Fruit fly (Drosophila melanogaster) whole organism, embryonic: Measurements from ENCODE around the gene Tim17a2.
A peak's percentile ranks its signal among the peaks of the same experiment; 100 is the strongest.

ENCODE experiments used
- Blimp-1 ChIP-seq: fragments of 200-800 bp; sonication (Bioruptor generic); optimal IDR thresholded peaks from 3 replicates; lab custom pipeline; 2018; ENCODE audit warnings: missing biosample characterization, missing genetic modification characterization, mild to moderate bottlenecking, moderate library complexity, missing genetic modification reagents
- CG10462 ChIP-seq: fragments of 200-800 bp; sonication (Bioruptor generic); optimal IDR thresholded peaks from 2 replicates; lab custom pipeline; 2016; ENCODE audit warnings: missing biosample characterization, missing genetic modification characterization
- CG10543 ChIP-seq: fragments of 200-800 bp; sonication (Bioruptor generic); optimal IDR thresholded peaks from 3 replicates; lab custom pipeline; 2017; ENCODE audit warnings: missing biosample characterization, mild to moderate bottlenecking, missing genetic modification characterization, moderate library complexity
- CG10654 ChIP-seq: fragments of 200-800 bp; sonication (Bioruptor generic); optimal IDR thresholded peaks from 2 replicates; lab custom pipeline; 2016; ENCODE audit warnings: missing biosample characterization, missing genetic modification characterization
- CG10979 ChIP-seq: fragments of 200-800 bp; sonication (Bioruptor generic); optimal IDR thresholded peaks from 2 replicates; lab custom pipeline; 2018; ENCODE audit warnings: missing biosample characterization, mild to moderate bottlenecking, missing genetic modification characterization, moderate library complexity
- CG11560 ChIP-seq: fragments of 200-800 bp; sonication (Bioruptor generic); IDR thresholded peaks from 3 replicates; pipeline ENCODE4 v1.3.6; 2022; ENCODE audit warnings: missing biosample characterization, missing genetic modification characterization
- CG12155 ChIP-seq: fragments of 200-800 bp; sonication (Bioruptor generic); optimal IDR thresholded peaks from 3 replicates; lab custom pipeline; 2016; ENCODE audit warnings: missing biosample characterization, missing genetic modification characterization
- CG12942 ChIP-seq: fragments of 200-800 bp; sonication (Bioruptor generic); optimal IDR thresholded peaks from 3 replicates; lab custom pipeline; 2016; ENCODE audit warnings: missing biosample characterization, missing genetic modification characterization
- CG1602 ChIP-seq: fragments of 200-800 bp; sonication (Bioruptor generic); optimal IDR thresholded peaks from 3 replicates; lab custom pipeline; 2016; ENCODE audit warnings: missing biosample characterization, missing genetic modification characterization
- CG18011 ChIP-seq: fragments of 200-800 bp; sonication (Bioruptor generic); optimal IDR thresholded peaks from 2 replicates; lab custom pipeline; 2017; ENCODE audit warnings: missing biosample characterization, missing genetic modification characterization, mild to moderate bottlenecking, moderate library complexity, missing genotype
- CG18764 ChIP-seq: fragments of 200-800 bp; sonication (Bioruptor generic); optimal IDR thresholded peaks from 3 replicates; lab custom pipeline; 2016; ENCODE audit warnings: missing biosample characterization, missing genetic modification characterization
- CG2129 ChIP-seq: fragments of 200-800 bp; sonication (Bioruptor generic); IDR thresholded peaks from 2 replicates; pipeline ENCODE4 v1.3.6; 2022; ENCODE audit warnings: missing biosample characterization, missing genetic modification characterization; ENCODE audit not compliant: partially characterized antibody
- CG32532 ChIP-seq: fragments of 200-800 bp; sonication (Bioruptor generic); IDR thresholded peaks from 2 replicates; pipeline ENCODE4 v1.3.6; 2022; ENCODE audit warnings: missing biosample characterization, missing genetic modification characterization
- CG32772 ChIP-seq: fragments of 200-800 bp; sonication (Bioruptor generic); IDR thresholded peaks from 2 replicates; pipeline ENCODE4 v1.3.6; 2022; ENCODE audit warnings: missing biosample characterization, missing genetic modification characterization
- CG3847 ChIP-seq: fragments of 200-800 bp; sonication (Bioruptor generic); IDR thresholded peaks from 2 replicates; pipeline ENCODE4 v1.3.6; 2022; ENCODE audit warnings: missing biosample characterization, missing genetic modification characterization
- CG4617 ChIP-seq: fragments of 200-800 bp; sonication (Bioruptor generic); optimal IDR thresholded peaks from 3 replicates; lab custom pipeline; 2016; ENCODE audit warnings: missing biosample characterization, missing genetic modification characterization, borderline replicate concordance
- CG5245 ChIP-seq: fragments of 200-800 bp; sonication (Bioruptor generic); optimal IDR thresholded peaks from 3 replicates; lab custom pipeline; 2016; ENCODE audit warnings: missing biosample characterization, missing genetic modification characterization
- CG5953 ChIP-seq: fragments of 200-800 bp; sonication (Bioruptor generic); IDR thresholded peaks from 2 replicates; pipeline ENCODE4 v1.3.6; 2022; ENCODE audit warnings: missing biosample characterization, missing genetic modification characterization
- CG6272 ChIP-seq: fragments of 200-800 bp; sonication (Bioruptor generic); IDR thresholded peaks from 2 replicates; pipeline ENCODE4 v1.3.6; 2022; ENCODE audit warnings: missing biosample characterization, missing genetic modification characterization
- CG6791 ChIP-seq: fragments of 200-800 bp; sonication (Bioruptor generic); IDR thresholded peaks from 3 replicates; pipeline ENCODE4 v1.3.6; 2022; ENCODE audit warnings: missing biosample characterization, missing genetic modification characterization; ENCODE audit not compliant: partially characterized antibody
- CG7271 ChIP-seq: fragments of 200-800 bp; sonication (Bioruptor generic); optimal IDR thresholded peaks from 2 replicates; lab custom pipeline; 2018; ENCODE audit warnings: missing biosample characterization, mild to moderate bottlenecking, missing genetic modification characterization, moderate library complexity
- CG8478 ChIP-seq: fragments of >200 bp; optimal IDR thresholded peaks from 2 replicates; lab custom pipeline; 2018
- Chrac-16 ChIP-seq: fragments of 200-800 bp; sonication (Bioruptor generic); optimal IDR thresholded peaks from 3 replicates; lab custom pipeline; 2016; ENCODE audit warnings: missing biosample characterization, missing genetic modification characterization
- CoRest ChIP-seq: fragments of 200-800 bp; sonication (Bioruptor generic); optimal IDR thresholded peaks from 3 replicates; lab custom pipeline; 2018; ENCODE audit warnings: missing biosample characterization, mild to moderate bottlenecking, missing genetic modification characterization, moderate library complexity
- Dfd ChIP-seq, 2 experiments: fragments of >200 bp; optimal IDR thresholded peaks; 2 replicates each; lab custom pipeline; 2017; ENCODE audit warnings: missing biosample characterization in 2 of 2, missing genetic modification characterization in 2 of 2
- Eip74EF ChIP-seq, 2 experiments: fragments of 200-800 bp in 1 of 2; fragments of >200 bp in 1 of 2; sonication (Bioruptor generic) in 1 of 2; optimal IDR thresholded peaks; 2 replicates each; lab custom pipeline; 2017 to 2019; ENCODE audit warnings: missing biosample characterization in 2 of 2, missing genetic modification characterization in 2 of 2, mild to moderate bottlenecking in 1 of 2, moderate library complexity in 1 of 2
- Gsc ChIP-seq: fragments of 200-800 bp; sonication (Bioruptor generic); IDR thresholded peaks from 2 replicates; pipeline ENCODE4 v1.3.6; 2022; ENCODE audit warnings: missing biosample characterization, missing genetic modification characterization
- MTF-1 ChIP-seq: fragments of 200-800 bp; sonication (Bioruptor generic); optimal IDR thresholded peaks from 2 replicates; lab custom pipeline; 2018; ENCODE audit warnings: missing biosample characterization, mild to moderate bottlenecking, missing genetic modification characterization, borderline replicate concordance
- Max ChIP-seq: fragments of 200-800 bp; sonication (Bioruptor generic); optimal IDR thresholded peaks from 2 replicates; lab custom pipeline; 2016; ENCODE audit warnings: missing biosample characterization, mild to moderate bottlenecking, missing genetic modification characterization
- NC2α ChIP-seq: fragments of 200-800 bp; sonication (Bioruptor generic); optimal IDR thresholded peaks from 2 replicates; lab custom pipeline; 2016; ENCODE audit warnings: missing biosample characterization, missing genetic modification characterization
- Oli ChIP-seq: fragments of 200-800 bp; sonication (Bioruptor generic); optimal IDR thresholded peaks from 2 replicates; lab custom pipeline; 2018; ENCODE audit warnings: missing biosample characterization, mild to moderate bottlenecking, missing genetic modification characterization, moderate library complexity
- Sry-δ ChIP-seq: fragments of 200-800 bp; sonication (Bioruptor generic); optimal IDR thresholded peaks from 2 replicates; lab custom pipeline; 2016; ENCODE audit warnings: missing biosample characterization, missing genetic modification characterization
- Usf ChIP-seq: fragments of 200-800 bp; sonication (Bioruptor generic); optimal IDR thresholded peaks from 2 replicates; lab custom pipeline; 2017; ENCODE audit warnings: missing genotype, missing biosample characterization, missing genetic modification characterization
- cad ChIP-seq: fragments of >200 bp; optimal IDR thresholded peaks from 2 replicates; lab custom pipeline; 2017; ENCODE audit warnings: missing biosample characterization, missing genetic modification characterization
- corto ChIP-seq: fragments of 200-800 bp; sonication (Bioruptor generic); optimal IDR thresholded peaks from 2 replicates; lab custom pipeline; 2016; ENCODE audit warnings: missing biosample characterization, mild to moderate bottlenecking, missing genetic modification characterization, moderate library complexity
- crol ChIP-seq: fragments of 200-800 bp; sonication (Bioruptor generic); IDR thresholded peaks from 2 replicates; pipeline ENCODE4 v1.3.6; 2022; ENCODE audit warnings: missing biosample characterization, missing genetic modification characterization
- dmrt11E ChIP-seq: fragments of 200-800 bp; sonication (Bioruptor generic); optimal IDR thresholded peaks from 3 replicates; lab custom pipeline; 2018; ENCODE audit warnings: missing biosample characterization, mild to moderate bottlenecking, missing genetic modification characterization, moderate library complexity
- emc ChIP-seq: fragments of 200-800 bp; sonication (Bioruptor generic); optimal IDR thresholded peaks from 2 replicates; lab custom pipeline; 2016; ENCODE audit warnings: missing biosample characterization, missing genetic modification characterization
- eyg ChIP-seq: fragments of 200-800 bp; sonication (Bioruptor generic); optimal IDR thresholded peaks from 3 replicates; lab custom pipeline; 2016; ENCODE audit warnings: missing biosample characterization, missing genetic modification characterization
- fd64A ChIP-seq: fragments of 200-800 bp; sonication (Bioruptor generic); optimal IDR thresholded peaks from 3 replicates; lab custom pipeline; 2018; ENCODE audit warnings: missing biosample characterization, mild to moderate bottlenecking, missing genetic modification characterization
- fd96Cb ChIP-seq: fragments of 200-800 bp; sonication (Bioruptor generic); optimal IDR thresholded peaks from 2 replicates; lab custom pipeline; 2018; ENCODE audit warnings: missing biosample characterization, mild to moderate bottlenecking, missing genetic modification characterization, moderate library complexity
- gcm2 ChIP-seq: fragments of 200-800 bp; sonication (Bioruptor generic); optimal IDR thresholded peaks from 2 replicates; lab custom pipeline; 2016; ENCODE audit warnings: missing biosample characterization, missing genetic modification characterization
- h ChIP-seq: fragments of >200 bp; optimal IDR thresholded peaks from 2 replicates; lab custom pipeline; 2017
- hth ChIP-seq: fragments of >200 bp; optimal IDR thresholded peaks from 2 replicates; lab custom pipeline; 2017; ENCODE audit warnings: inconsistent platforms
- jigr1 ChIP-seq: fragments of 200-800 bp; sonication (Bioruptor generic); IDR thresholded peaks from 3 replicates; pipeline ENCODE4 v1.3.6; 2022; ENCODE audit warnings: missing biosample characterization, missing genetic modification characterization
- kay ChIP-seq: fragments of 200-800 bp; sonication (Bioruptor generic); optimal IDR thresholded peaks from 2 replicates; lab custom pipeline; 2016; ENCODE audit warnings: missing biosample characterization, missing genetic modification characterization
- peb ChIP-seq: fragments of 200-800 bp; sonication (Bioruptor generic); IDR thresholded peaks from 2 replicates; pipeline ENCODE4 v1.3.6; 2022; ENCODE audit warnings: missing biosample characterization, missing genetic modification characterization
- sob ChIP-seq: fragments of 200-800 bp; sonication (Bioruptor generic); IDR thresholded peaks from 2 replicates; pipeline ENCODE4 v1.3.6; 2022; ENCODE audit warnings: missing biosample characterization, missing genetic modification characterization
- toy ChIP-seq: fragments of 200-800 bp; sonication (Bioruptor generic); IDR thresholded peaks from 2 replicates; pipeline ENCODE4 v1.3.6; 2022; ENCODE audit warnings: missing biosample characterization, missing genetic modification characterization

Tim17a2 gene

DNA sequence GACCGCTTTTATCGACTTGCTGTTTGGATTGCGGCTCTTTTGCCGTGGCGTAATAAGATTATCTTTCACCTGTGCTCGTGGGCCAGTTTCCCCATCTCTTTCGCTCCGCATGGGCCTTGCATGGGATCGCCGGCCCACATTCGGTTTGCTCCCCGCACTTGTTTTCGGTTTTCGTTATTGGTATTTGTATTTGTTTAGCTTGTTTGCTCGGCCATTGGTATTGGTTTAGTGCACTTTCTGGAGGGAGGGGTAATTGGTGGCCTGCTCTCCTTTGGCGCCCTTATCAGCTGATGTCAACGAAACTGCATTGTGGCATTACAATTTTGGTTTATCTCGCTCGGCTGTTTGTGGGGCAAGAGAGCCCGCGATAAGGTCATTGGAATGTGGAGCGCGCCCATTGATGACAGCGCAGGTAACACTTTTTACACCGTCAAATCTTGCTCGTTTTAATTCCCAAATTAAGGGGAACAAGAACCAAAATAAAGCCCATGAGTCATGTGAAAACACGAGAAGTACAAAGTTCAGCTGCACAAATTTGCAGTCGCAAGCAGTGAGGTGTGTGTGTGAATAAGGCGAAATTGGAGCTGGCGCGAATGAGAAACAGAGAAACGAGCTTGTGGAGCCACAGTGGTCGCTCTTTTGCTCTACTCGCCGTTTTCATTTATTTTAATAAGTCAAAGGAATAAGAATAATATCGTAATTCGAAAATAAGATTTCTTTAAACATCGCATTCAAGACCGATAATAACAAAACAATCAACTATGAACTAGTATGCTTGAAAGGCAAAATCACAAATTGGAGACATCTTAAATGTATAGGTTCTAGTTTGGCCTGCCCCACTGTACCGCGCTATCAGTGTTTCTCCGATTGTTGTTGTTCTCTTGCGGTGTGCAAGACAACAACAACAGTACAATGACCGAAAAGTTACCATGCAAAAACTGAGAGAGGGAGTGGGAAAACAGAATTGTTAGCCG is 46.9 kb downstream of the Tim17a2 start (continued):
- peak; percentile 97 for TF ChIP-seq dmrt11E
- TF ChIP-seq CG12942 (GFP tag; lab: Kevin White, UChicago): peak; percentile 99
- TF ChIP-seq CG5953 (GFP tag; lab: Robert Waterston, UW): peak; percentile 98
- no peak for TF ChIP-seq CG2129 (GFP tag; lab: Robert Waterston, UW)
- TF ChIP-seq sob (GFP tag; lab: Robert Waterston, UW): peak; percentile 91
- peak; percentile 99 for TF ChIP-seq NC2α (GFP tag; lab: Kevin White, UChicago)
- peak; percentile 90 for TF ChIP-seq CG10979 (tag; lab: Kevin White, UChicago)
- peak; percentile 99 for TF ChIP-seq CG10654 (GFP tag; lab: Kevin White, UChicago)
- peak; percentile 79 for TF ChIP-seq CG12155
- peak; percentile 91 for TF ChIP-seq fd96Cb (tag; lab: Kevin White, UChicago)
- peak; percentile 77 for TF ChIP-seq emc (GFP tag; lab: Kevin White, UChicago)
- no peak for TF ChIP-seq h
- TF ChIP-seq Max (GFP tag; lab: Kevin White, UChicago): peak; percentile 98
- peak; percentile 99 for TF ChIP-seq MTF-1 (GFP tag; lab: Kevin White, UChicago)
- peak; percentile 93 for TF ChIP-seq CG10543 (GFP tag; lab: Kevin White, UChicago)
- peak; percentile 100 for TF ChIP-seq fd64A (GFP tag; lab: Kevin White, UChicago)
- peak; percentile 76 for TF ChIP-seq CG18011 (GFP tag; lab: Kevin White, UChicago)
- TF ChIP-seq Chrac-16 (GFP tag; lab: Kevin White, UChicago): peak; percentile 85
- TF ChIP-seq Dfd (GFP tag; optimal IDR thresholded peaks at IDR 0.05; lab: Kevin White, UChicago): no peak
- TF ChIP-seq Usf (GFP tag; lab: Kevin White, UChicago): peak; percentile 92
- TF ChIP-seq CG18764 (GFP tag; lab: Kevin White, UChicago): peak; percentile 99
- TF ChIP-seq CG5245 (GFP tag; lab: Kevin White, UChicago): peak; percentile 98
- TF ChIP-seq cad (GFP tag; lab: Kevin White, UChicago): no peak
- peak; percentile 93 for TF ChIP-seq peb (GFP tag; lab: Robert Waterston, UW)
- no peak for TF ChIP-seq CG6272
- TF ChIP-seq CG32772 (GFP tag; lab: Robert Waterston, UW): peak; percentile 86
- peak in 1 of 2 experiments; percentile 89 for TF ChIP-seq Eip74EF (GFP tag; optimal IDR thresholded peaks at IDR 0.05; lab: Kevin White, UChicago)
- TF ChIP-seq CoRest: peak; percentile 86
- no peak for TF ChIP-seq CG6791
- TF ChIP-seq Gsc (GFP tag; lab: Robert Waterston, UW): no peak; the same call in 1 of the 2 replicates
- peak; percentile 81 for TF ChIP-seq Sry-δ
- peak; percentile 88 for TF ChIP-seq crol
- peak; percentile 98 for TF ChIP-seq CG1602 (GFP tag; lab: Kevin White, UChicago)
- peak; percentile 96 for TF ChIP-seq CG4617 (GFP tag; lab: Kevin White, UChicago)
- peak; percentile 48 for TF ChIP-seq CG3847 (GFP tag; lab: Robert Waterston, UW)
- peak; percentile 84 for TF ChIP-seq corto (GFP tag; lab: Kevin White, UChicago)
- peak; percentile 89 for TF ChIP-seq gcm2 (GFP tag; lab: Kevin White, UChicago)
- peak; percentile 92 for TF ChIP-seq CG7271 (tag; lab: Kevin White, UChicago)
- peak; percentile 95 for TF ChIP-seq kay (GFP tag; lab: Kevin White, UChicago)
- TF ChIP-seq CG10462 (GFP tag; lab: Kevin White, UChicago): peak; percentile 98
- TF ChIP-seq Oli (tag; lab: Kevin White, UChicago): peak; percentile 78
- TF ChIP-seq jigr1 (GFP tag; lab: Robert Waterston, UW): 0 out of 3 replicates have a peak, but pooled peaks have one; percentile 43
- TF ChIP-seq CG11560 (tag; lab: Robert Waterston, UW): peak; percentile 60; the same call in 1 of the 3 replicates
- peak; percentile 98 for TF ChIP-seq eyg (GFP tag; lab: Kevin White, UChicago)
- TF ChIP-seq toy (GFP tag; lab: Robert Waterston, UW): peak; percentile 75; the same call in 1 of the 2 replicates
- no peak for TF ChIP-seq hth (lab: Kevin White, UChicago)
- no peak for TF ChIP-seq CG8478
- peak; percentile 47 for TF ChIP-seq CG32532 (GFP tag; lab: Robert Waterston, UW)
- TF ChIP-seq Blimp-1 (GFP tag; lab: Kevin White, UChicago): peak; percentile 98
